Fruit fly (Drosophila melanogaster): ENCODE measurements around the gene opm.

dm6 chrX:15075485-15076037 lies 9.3 kb upstream of the opm start:
- no peak for TF ChIP-seq psq (optimal IDR thresholded peaks at IDR 0.05)
- no peak for TF ChIP-seq ttk (optimal IDR thresholded peaks at IDR 0.05)
